Fruit fly (Drosophila melanogaster) whole organism, embryonic: ENCODE results near the gene CG17996.
A peak's percentile ranks its signal among the peaks of the same experiment; 100 is the strongest.

Source experiments
- Asciz ChIP-seq: fragments of 200-800 bp; sonication (Bioruptor generic); optimal IDR thresholded peaks from 2 replicates; lab custom pipeline; 2017; ENCODE audit warnings: missing biosample characterization, mild to moderate bottlenecking, missing genetic modification characterization, missing genetic modification reagents
- Atf3 ChIP-seq: fragments of 200-800 bp; sonication (Bioruptor generic); optimal IDR thresholded peaks from 3 replicates; lab custom pipeline; 2016; ENCODE audit warnings: missing biosample characterization, missing genetic modification characterization
- B-H2 ChIP-seq: fragments of 200-800 bp; sonication (Bioruptor generic); optimal IDR thresholded peaks from 2 replicates; lab custom pipeline; 2018; ENCODE audit warnings: missing biosample characterization, mild to moderate bottlenecking, missing genetic modification characterization
- CG13775 ChIP-seq: fragments of 200-800 bp; sonication (Bioruptor generic); optimal IDR thresholded peaks from 3 replicates; lab custom pipeline; 2017; ENCODE audit warnings: missing biosample characterization, mild to moderate bottlenecking, missing genetic modification characterization
- CG14667 ChIP-seq: fragments of 200-800 bp; sonication (Bioruptor generic); IDR thresholded peaks from 2 replicates; pipeline ENCODE4 v1.3.6; 2022; ENCODE audit warnings: missing biosample characterization, missing genetic modification characterization
- CG1529 ChIP-seq: fragments of 200-800 bp; sonication (Bioruptor generic); optimal IDR thresholded peaks from 3 replicates; lab custom pipeline; 2018; ENCODE audit warnings: missing biosample characterization, missing genetic modification characterization
- CG1832 ChIP-seq: fragments of 200-800 bp; sonication (Bioruptor generic); optimal IDR thresholded peaks from 2 replicates; lab custom pipeline; 2017; ENCODE audit warnings: missing biosample characterization, mild to moderate bottlenecking, missing genetic modification characterization, inconsistent platforms
- CG2712 ChIP-seq: fragments of 200-800 bp; optimal IDR thresholded peaks from 3 replicates; lab custom pipeline; 2019; ENCODE audit warnings: missing biosample characterization, mild to moderate bottlenecking, missing genetic modification characterization, moderate library complexity
- CG32767 ChIP-seq: fragments of 200-800 bp; sonication (Bioruptor generic); IDR thresholded peaks from 2 replicates; pipeline ENCODE4 v1.3.6; 2022; ENCODE audit warnings: missing biosample characterization, missing genetic modification characterization
- CG3407 ChIP-seq: fragments of 200-800 bp; sonication (Bioruptor generic); optimal IDR thresholded peaks from 2 replicates; lab custom pipeline; 2018; ENCODE audit warnings: missing biosample characterization, mild to moderate bottlenecking, missing genetic modification characterization
- CG43689 ChIP-seq: fragments of 200-800 bp; sonication (Bioruptor generic); IDR thresholded peaks from 2 replicates; pipeline ENCODE4 v1.3.6; 2022; ENCODE audit warnings: missing biosample characterization, missing genetic modification characterization
- CG5953 ChIP-seq: fragments of 200-800 bp; sonication (Bioruptor generic); IDR thresholded peaks from 2 replicates; pipeline ENCODE4 v1.3.6; 2022; ENCODE audit warnings: missing biosample characterization, missing genetic modification characterization
- CG6791 ChIP-seq: fragments of 200-800 bp; sonication (Bioruptor generic); IDR thresholded peaks from 3 replicates; pipeline ENCODE4 v1.3.6; 2022; ENCODE audit warnings: missing biosample characterization, missing genetic modification characterization; ENCODE audit not compliant: partially characterized antibody
- CG7372 ChIP-seq: fragments of 200-800 bp; sonication (Bioruptor generic); IDR thresholded peaks from 2 replicates; pipeline ENCODE4 v1.3.6; 2022; ENCODE audit warnings: missing biosample characterization, missing genetic modification characterization
- CG7963 ChIP-seq: fragments of 200-800 bp; sonication (Bioruptor generic); IDR thresholded peaks from 3 replicates; pipeline ENCODE4 v1.3.6; 2022; ENCODE audit warnings: missing biosample characterization, missing genetic modification characterization; ENCODE audit not compliant: partially characterized antibody
- CG9932 ChIP-seq: fragments of 200-800 bp; sonication (Bioruptor generic); IDR thresholded peaks from 2 replicates; pipeline ENCODE4 v1.3.6; 2022; ENCODE audit warnings: missing biosample characterization, missing genetic modification characterization
- CoRest ChIP-seq: fragments of 200-800 bp; sonication (Bioruptor generic); optimal IDR thresholded peaks from 3 replicates; lab custom pipeline; 2018; ENCODE audit warnings: missing biosample characterization, mild to moderate bottlenecking, missing genetic modification characterization, moderate library complexity
- Dbx ChIP-seq: fragments of 200-800 bp; sonication (Bioruptor generic); IDR thresholded peaks from 3 replicates; pipeline ENCODE4 v1.3.6; 2022; ENCODE audit warnings: missing biosample characterization, missing genetic modification characterization
- Elba2 ChIP-seq: fragments of 200-800 bp; sonication (Bioruptor generic); optimal IDR thresholded peaks from 3 replicates; lab custom pipeline; 2016; ENCODE audit warnings: missing biosample characterization, missing genetic modification characterization
- Fer2 ChIP-seq: fragments of 200-800 bp; sonication (Bioruptor generic); optimal IDR thresholded peaks from 2 replicates; lab custom pipeline; 2018; ENCODE audit warnings: missing biosample characterization, mild to moderate bottlenecking, missing genetic modification characterization, moderate library complexity
- Hand ChIP-seq: fragments of 200-800 bp; sonication (Bioruptor generic); optimal IDR thresholded peaks from 2 replicates; lab custom pipeline; 2017; ENCODE audit warnings: mild to moderate bottlenecking, missing biosample characterization, missing genetic modification reagents, missing genetic modification characterization
- HmgD ChIP-seq: fragments of 200-800 bp; sonication (Bioruptor generic); optimal IDR thresholded peaks from 3 replicates; lab custom pipeline; 2016; ENCODE audit warnings: missing biosample characterization, missing genetic modification characterization
- Hr51 ChIP-seq, 2 experiments: fragments of 200-800 bp; sonication (Bioruptor generic); optimal IDR thresholded peaks; 2 replicates in 1 of 2; 3 replicates in 1 of 2; lab custom pipeline; 2016 to 2018; ENCODE audit warnings: missing biosample characterization in 2 of 2, missing genetic modification characterization in 2 of 2, mild to moderate bottlenecking in 1 of 2, moderate library complexity in 1 of 2
- Mrtf ChIP-seq: fragments of 200-800 bp; sonication (Bioruptor generic); IDR thresholded peaks from 3 replicates; pipeline ENCODE4 v1.3.6; 2022; ENCODE audit warnings: missing biosample characterization, missing genetic modification characterization
- Myb ChIP-seq: fragments of 200-800 bp; sonication (Bioruptor generic); optimal IDR thresholded peaks from 2 replicates; lab custom pipeline; 2016; ENCODE audit warnings: missing biosample characterization, missing genetic modification characterization
- Neu2 ChIP-seq: fragments of 200-800 bp; sonication (Bioruptor generic); optimal IDR thresholded peaks from 3 replicates; lab custom pipeline; 2016; ENCODE audit warnings: missing biosample characterization, missing genetic modification characterization, borderline replicate concordance
- Nf-YC ChIP-seq: fragments of 200-800 bp; optimal IDR thresholded peaks from 3 replicates; lab custom pipeline; 2019; ENCODE audit warnings: missing biosample characterization, mild to moderate bottlenecking, missing genetic modification characterization, moderate library complexity
- Oaz ChIP-seq: fragments of 200-800 bp; sonication (Bioruptor generic); IDR thresholded peaks from 2 replicates; pipeline ENCODE4 v1.3.6; 2022; ENCODE audit warnings: missing biosample characterization, missing genetic modification characterization
- Xbp1 ChIP-seq: fragments of 200-800 bp; sonication (Bioruptor generic); optimal IDR thresholded peaks from 3 replicates; lab custom pipeline; 2016; ENCODE audit warnings: missing biosample characterization, mild to moderate bottlenecking, missing genetic modification characterization
- bsh ChIP-seq, 2 experiments: fragments of 200-800 bp; sonication (Bioruptor generic); optimal IDR thresholded peaks; 2 replicates each; lab custom pipeline; 2017 to 2018; ENCODE audit warnings: mild to moderate bottlenecking in 2 of 2, missing biosample characterization in 2 of 2, missing genetic modification characterization in 2 of 2, moderate library complexity in 1 of 2
- btn ChIP-seq: fragments of 200-800 bp; sonication (Bioruptor generic); optimal IDR thresholded peaks from 2 replicates; lab custom pipeline; 2016; ENCODE audit warnings: missing biosample characterization, missing genetic modification characterization
- cato ChIP-seq: fragments of 200-800 bp; sonication (Bioruptor generic); optimal IDR thresholded peaks from 2 replicates; lab custom pipeline; 2016; ENCODE audit warnings: missing biosample characterization, missing genetic modification characterization, borderline replicate concordance
- da ChIP-seq: fragments of 200-800 bp; sonication (Bioruptor generic); optimal IDR thresholded peaks from 2 replicates; lab custom pipeline; 2016; ENCODE audit warnings: missing biosample characterization, missing genetic modification characterization
- en ChIP-seq: fragments of 200-800 bp; sonication (Bioruptor generic); optimal IDR thresholded peaks from 2 replicates; lab custom pipeline; 2016; ENCODE audit warnings: missing biosample characterization, missing genetic modification characterization
- fu2 ChIP-seq: fragments of 200-800 bp; sonication (Bioruptor generic); optimal IDR thresholded peaks from 2 replicates; lab custom pipeline; 2016; ENCODE audit warnings: missing biosample characterization, missing genetic modification characterization
- gcm ChIP-seq: fragments of 200-800 bp; sonication (Bioruptor generic); optimal IDR thresholded peaks from 2 replicates; lab custom pipeline; 2019; ENCODE audit warnings: missing biosample characterization, mild to moderate bottlenecking, missing genetic modification characterization, moderate library complexity
- gem ChIP-seq: fragments of 200-800 bp; sonication (Bioruptor generic); optimal IDR thresholded peaks from 2 replicates; lab custom pipeline; 2019; ENCODE audit warnings: missing biosample characterization, mild to moderate bottlenecking, missing genetic modification characterization, moderate library complexity
- ind ChIP-seq: fragments of 200-800 bp; sonication (Bioruptor generic); optimal IDR thresholded peaks from 3 replicates; lab custom pipeline; 2016; ENCODE audit warnings: missing biosample characterization, missing genetic modification characterization
- lmd ChIP-seq: fragments of 200-800 bp; sonication (Bioruptor generic); IDR thresholded peaks from 2 replicates; pipeline ENCODE4 v1.3.6; 2022; ENCODE audit warnings: missing biosample characterization, missing genetic modification characterization
- lola ChIP-seq, 3 experiments: fragments of >200 bp in 2 of 3; fragments of 200-800 bp in 1 of 3; sonication (Bioruptor generic) in 1 of 3; optimal IDR thresholded peaks; 2 replicates each; lab custom pipeline; 2017 to 2019; ENCODE audit warnings: missing biosample characterization in 3 of 3, missing genetic modification characterization in 3 of 3, mild to moderate bottlenecking in 1 of 3, moderate library complexity in 1 of 3
- maf-S ChIP-seq: fragments of 200-800 bp; sonication (Bioruptor generic); optimal IDR thresholded peaks from 2 replicates; lab custom pipeline; 2016; ENCODE audit warnings: missing biosample characterization, missing genetic modification characterization
- nmo ChIP-seq: fragments of 200-800 bp; sonication (Bioruptor generic); optimal IDR thresholded peaks from 2 replicates; lab custom pipeline; 2018; ENCODE audit warnings: missing biosample characterization, mild to moderate bottlenecking, missing genetic modification characterization, moderate library complexity
- org-1 ChIP-seq: fragments of 200-800 bp; sonication (Bioruptor generic); optimal IDR thresholded peaks from 2 replicates; lab custom pipeline; 2017; ENCODE audit warnings: missing biosample characterization, missing genetic modification characterization
- otp ChIP-seq: fragments of 200-800 bp; sonication (Bioruptor generic); IDR thresholded peaks from 3 replicates; pipeline ENCODE4, ENCODE4 v1.3.6; 2022; ENCODE audit warnings: missing biosample characterization, missing genetic modification characterization
- pho ChIP-seq: fragments of 200-800 bp; sonication (Bioruptor generic); optimal IDR thresholded peaks from 2 replicates; lab custom pipeline; 2016; ENCODE audit warnings: missing biosample characterization, missing genetic modification characterization
- shn ChIP-seq: fragments of 200-800 bp; sonication (Bioruptor generic); optimal IDR thresholded peaks from 3 replicates; lab custom pipeline; 2016; ENCODE audit warnings: missing biosample characterization, missing genetic modification characterization
- sob ChIP-seq: fragments of 200-800 bp; sonication (Bioruptor generic); IDR thresholded peaks from 2 replicates; pipeline ENCODE4 v1.3.6; 2022; ENCODE audit warnings: missing biosample characterization, missing genetic modification characterization
- vfl ChIP-seq: fragments of 200-800 bp; sonication (Bioruptor generic); optimal IDR thresholded peaks from 2 replicates; lab custom pipeline; 2016; ENCODE audit warnings: missing biosample characterization, missing genetic modification characterization
- wor ChIP-seq: fragments of 200-800 bp; sonication (Bioruptor generic); IDR thresholded peaks from 2 replicates; pipeline ENCODE4 v1.3.6; 2022; ENCODE audit warnings: missing biosample characterization, missing genetic modification characterization

CG17996 gene

dm6 chr2L:16689800-16690618 is 40.8 kb downstream of the CG17996 start (continued):
- TF ChIP-seq Asciz (GFP tag; lab: Kevin White, UChicago) (no peak), gem (tag; lab: Kevin White, UChicago) (peak; percentile 55), CG43689 (GFP tag; lab: Robert Waterston, UW) (no peak), Hand (GFP tag; lab: Kevin White, UChicago) (no peak), da (GFP tag; lab: Kevin White, UChicago) (no peak), CG1832 (GFP tag; lab: Kevin White, UChicago) (peak; percentile 19), fu2 (GFP tag; lab: Kevin White, UChicago) (no peak), HmgD (GFP tag; lab: Kevin White, UChicago) (no peak), cato (no peak), ind (GFP tag; lab: Kevin White, UChicago) (no peak), CoRest (tag; lab: Kevin White, UChicago) (peak; percentile 45), org-1 (GFP tag; lab: Kevin White, UChicago) (peak; percentile 38), CG7372 (GFP tag; lab: Robert Waterston, UW) (no peak), gcm (GFP tag; lab: Kevin White, UChicago) (no peak), en (GFP tag; lab: Kevin White, UChicago) (no peak), shn (no peak), Fer2 (tag; lab: Kevin White, UChicago) (no peak), Mrtf (GFP tag; lab: Robert Waterston, UW) (no peak), wor (GFP tag; lab: Robert Waterston, UW) (no peak), CG13775 (GFP tag; lab: Kevin White, UChicago) (peak; percentile 45), CG7963 (no peak), CG3407 (GFP tag; lab: Kevin White, UChicago) (no peak), Dbx (GFP tag; lab: Robert Waterston, UW) (0 out of 3 replicates have a peak, but pooled peaks have one; percentile 15), CG1529 (GFP tag; lab: Kevin White, UChicago) (no peak), sob (GFP tag; lab: Robert Waterston, UW) (no peak), bsh (GFP tag; optimal IDR thresholded peaks at IDR 0.05; lab: Kevin White, UChicago) (peak; percentile 22 to 51), CG9932 (GFP tag; lab: Robert Waterston, UW) (no peak), Myb (GFP tag; lab: Kevin White, UChicago) (no peak), pho (peak; percentile 46), Hr51 (GFP tag; optimal IDR thresholded peaks at IDR 0.05; lab: Kevin White, UChicago) (peak in 1 of 2 experiments; percentile 47), Atf3 (GFP tag; lab: Kevin White, UChicago) (no peak), CG14667 (GFP tag; lab: Robert Waterston, UW) (no peak), Xbp1 (peak; percentile 10), Neu2 (no peak), CG6791 (GFP tag; lab: Robert Waterston, UW) (no peak), maf-S (GFP tag; lab: Kevin White, UChicago) (peak; percentile 9), lmd (GFP tag; lab: Robert Waterston, UW) (no peak), CG32767 (GFP tag; lab: Robert Waterston, UW) (no peak), CG5953 (no peak), Elba2 (GFP tag; lab: Kevin White, UChicago) (no peak), B-H2 (GFP tag; lab: Kevin White, UChicago) (no peak), otp (GFP tag; lab: Robert Waterston, UW) (no peak), Nf-YC (tag; lab: Kevin White, UChicago) (peak; percentile 48), CG2712 (tag; lab: Kevin White, UChicago) (no peak), Oaz (no peak), btn (no peak), vfl (GFP tag; lab: Kevin White, UChicago) (no peak), lola (GFP tag; optimal IDR thresholded peaks at IDR 0.05; lab: Kevin White, UChicago) (peak in 1 of 3 experiments; percentile 8), nmo (GFP tag; lab: Kevin White, UChicago) (no peak)
